Worm (Caenorhabditis elegans) whole organism, L4 larva: ENCODE measurements around the gene C44B11.6.

Experiments used
- D1046.2 ChIP-seq: fragments of 200-800 bp; sonication (Bioruptor generic); IDR thresholded peaks from 2 replicates; pipeline ENCODE4 v1.3.6; 2022; ENCODE audit warnings: missing genetic modification characterization, missing compliant biosample characterization
- F26F4.8 ChIP-seq: fragments of 200-800 bp; sonication (Bioruptor generic); conservative IDR thresholded peaks from 2 replicates; pipeline ENCODE4 v1.3.6; 2022; ENCODE audit warnings: missing genetic modification characterization, missing compliant biosample characterization
- T26A8.4 ChIP-seq: fragments of 200-800 bp; sonication (Bioruptor generic); IDR thresholded peaks from 2 replicates; pipeline ENCODE4 v1.3.6; 2022; ENCODE audit warnings: missing genetic modification characterization, missing compliant biosample characterization
- ama-1 ChIP-seq: fragments of 150-350 bp; optimal IDR thresholded peaks from 2 replicates; lab custom pipeline; 2014; ENCODE audit warnings: inconsistent platforms, mixed read lengths
- jun-1 ChIP-seq: fragments of 150-350 bp; optimal IDR thresholded peaks from 2 replicates; lab custom pipeline; 2014; ENCODE audit warnings: missing biosample characterization, missing genetic modification reagents, missing genetic modification characterization
- lin-15B ChIP-seq: fragments of 150-350 bp; sonication (generic microtip); optimal IDR thresholded peaks from 3 replicates; lab custom pipeline; 2014; ENCODE audit warnings: missing biosample characterization, missing genetic modification characterization
- lin-39 ChIP-seq: fragments of 150-350 bp; optimal IDR thresholded peaks from 2 replicates; lab custom pipeline; 2014; ENCODE audit warnings: missing biosample characterization, missing genetic modification reagents, missing genetic modification characterization
- mes-2 ChIP-seq: sonication (generic microtip); optimal IDR thresholded peaks from 2 replicates; lab custom pipeline; 2016; ENCODE audit warnings: missing genotype, mild to moderate bottlenecking, missing genetic modification characterization, missing compliant biosample characterization; ENCODE audit not compliant: poor library complexity, severe bottlenecking
- nhr-11 ChIP-seq: fragments of 150-350 bp; optimal IDR thresholded peaks from 2 replicates; lab custom pipeline; 2014; ENCODE audit warnings: missing biosample characterization, missing genetic modification characterization
- unc-130 ChIP-seq: sonication (generic microtip); optimal IDR thresholded peaks from 2 replicates; lab custom pipeline; 2016; ENCODE audit warnings: missing genetic modification reagents, missing genetic modification characterization, missing compliant biosample characterization
- zag-1 ChIP-seq: fragments of 150-350 bp; optimal IDR thresholded peaks from 2 replicates; lab custom pipeline; 2014; ENCODE audit warnings: missing biosample characterization, missing genetic modification characterization
- ztf-11 ChIP-seq: fragments of 150-350 bp; optimal IDR thresholded peaks from 2 replicates; lab custom pipeline; 2014; ENCODE audit warnings: missing biosample characterization, missing genetic modification characterization

DNA sequence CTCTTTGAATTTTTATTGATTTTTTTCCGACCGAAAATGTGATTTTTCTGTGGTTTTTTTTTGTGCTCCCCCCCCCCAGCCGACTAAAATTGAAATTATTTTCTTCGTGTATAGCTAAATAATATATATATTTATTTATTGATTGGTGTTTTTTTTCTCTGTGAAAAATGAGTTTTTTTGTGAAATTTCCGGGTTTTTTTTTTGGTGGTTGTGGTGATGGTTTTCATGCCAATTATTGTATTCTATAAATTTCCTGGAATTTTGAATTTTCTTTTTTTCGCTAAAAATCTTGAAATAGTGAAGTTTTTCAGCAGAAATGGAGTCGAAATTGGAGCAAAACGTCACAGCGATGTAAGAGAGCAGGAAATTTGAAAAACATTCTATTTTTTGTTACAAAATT lies 30.4 kb downstream of the C44B11.6 start, which contains the start of gene lmtr-5:
- no peak for TF ChIP-seq ztf-11 (tag; lab: Kevin White, UChicago)
- no peak for TF ChIP-seq jun-1 (tag; lab: Kevin White, UChicago)
- no peak for TF ChIP-seq T26A8.4
- no peak for TF ChIP-seq unc-130 (GFP tag; lab: Kevin White, UChicago)
- TF ChIP-seq lin-39 (tag; lab: Kevin White, UChicago), result no peak
- TF ChIP-seq ama-1 (lab: Kevin White, UChicago), result no peak
- TF ChIP-seq nhr-11 (tag; lab: Kevin White, UChicago), result no peak
- no peak for TF ChIP-seq lin-15B (tag; lab: Kevin White, UChicago)
- TF ChIP-seq mes-2 (tag; lab: Kevin White, UChicago), result no peak
- no peak for TF ChIP-seq D1046.2 (GFP tag; lab: Robert Waterston, UW)
- TF ChIP-seq F26F4.8, result no peak
- TF ChIP-seq zag-1, result no peak
